Fruit fly (Drosophila melanogaster): Measurements from ENCODE around the gene slow.

DNA sequence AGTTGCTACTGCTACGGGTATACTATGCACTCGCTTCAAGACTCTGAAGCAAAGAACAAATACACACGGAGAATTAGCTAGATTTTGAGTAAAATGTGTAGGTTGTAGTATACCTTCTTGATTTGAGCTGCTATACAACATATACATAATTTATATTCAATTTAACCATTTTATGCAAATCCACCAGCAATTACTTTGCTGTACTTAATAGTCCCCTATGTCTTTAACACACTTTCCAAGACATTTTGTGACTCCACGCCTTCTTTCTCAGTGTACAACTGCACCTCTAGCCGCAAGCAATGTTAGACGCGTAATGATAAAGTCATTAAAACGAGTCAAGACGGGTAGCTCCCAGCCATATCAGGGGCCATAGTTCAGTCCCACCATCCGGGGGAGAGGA, 47.7 kb upstream of the slow start:
- TF ChIP-seq gl (tag; optimal IDR thresholded peaks at IDR 0.05), result peak; percentile 50
- TF ChIP-seq CG9948 (tag; optimal IDR thresholded peaks at IDR 0.05), result no peak
- no peak for TF ChIP-seq EcR (GFP tag; optimal IDR thresholded peaks at IDR 0.05)
- peak; percentile 67 for TF ChIP-seq CG8159 (tag; optimal IDR thresholded peaks at IDR 0.05)
- TF ChIP-seq Pif1A (GFP tag; optimal IDR thresholded peaks at IDR 0.05), result peak; percentile 27
- TF ChIP-seq CG17806 (tag; optimal IDR thresholded peaks at IDR 0.05), result peak; percentile 28
- TF ChIP-seq CG8301 (tag; optimal IDR thresholded peaks at IDR 0.05), result peak; percentile 69
- no peak for TF ChIP-seq Pif1B (GFP tag; optimal IDR thresholded peaks at IDR 0.05)
- no peak for TF ChIP-seq CG34367 (tag; optimal IDR thresholded peaks at IDR 0.05)

Data from whole organism, pupa.